Worm (Caenorhabditis elegans) whole organism, L4 larva: ENCODE results near the gene Y49A10A.2.

Source experiments
- pqm-1 ChIP-seq: sonication (generic microtip); optimal IDR thresholded peaks from 2 replicates; lab custom pipeline; 2017; ENCODE audit warnings: missing biosample characterization, missing genetic modification characterization
- skn-1 ChIP-seq: fragments of 150-350 bp; optimal IDR thresholded peaks from 2 replicates; lab custom pipeline; 2014; ENCODE audit warnings: missing biosample characterization, missing genetic modification characterization

DNA sequence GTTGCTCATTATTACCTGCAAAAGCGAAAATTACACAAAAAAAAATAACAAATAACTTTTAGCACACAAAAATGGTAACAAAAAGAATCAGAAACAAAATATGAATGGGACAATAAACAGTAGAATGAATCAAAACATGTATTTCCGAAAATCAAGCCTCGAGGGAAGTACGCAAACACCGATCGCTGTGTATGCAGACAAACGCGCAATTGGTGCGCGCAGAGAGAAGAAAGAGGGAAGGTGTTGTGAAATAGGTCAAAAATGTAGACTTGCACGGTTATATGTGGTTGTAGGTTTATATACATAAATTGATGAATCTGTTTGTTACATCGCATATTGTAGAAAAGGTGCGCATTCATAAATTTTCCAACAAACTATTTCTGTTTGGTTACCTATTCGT, 47.3 kb upstream of the Y49A10A.2 start, which contains the start of gene cdk-11.2:
- TF ChIP-seq skn-1 (tag; lab: Kevin White, UChicago) (no peak), pqm-1 (peak; percentile 24)
